Fruit fly (Drosophila melanogaster) whole organism, embryonic: Measurements from ENCODE around the gene CG32170.

ENCODE experiments used
- BEAF-32 ChIP-seq: fragments of 200-800 bp; sonication (Bioruptor generic); optimal IDR thresholded peaks from 3 replicates; lab custom pipeline; 2017; ENCODE audit warnings: missing biosample characterization, missing genetic modification characterization, mild to moderate bottlenecking, moderate library complexity, missing genetic modification reagents
- Bgb ChIP-seq: fragments of 200-800 bp; sonication (Bioruptor generic); IDR thresholded peaks from 2 replicates; pipeline ENCODE4 v1.3.6; 2022; ENCODE audit warnings: missing biosample characterization, missing genetic modification characterization; ENCODE audit not compliant: partially characterized antibody
- CG10147 ChIP-seq: fragments of 200-800 bp; sonication (Bioruptor generic); optimal IDR thresholded peaks from 2 replicates; lab custom pipeline; 2019; ENCODE audit warnings: missing biosample characterization, mild to moderate bottlenecking, missing genetic modification characterization, moderate library complexity
- CG11696 ChIP-seq: fragments of 200-800 bp; sonication (Bioruptor generic); IDR thresholded peaks from 2 replicates; pipeline ENCODE4 v1.3.6; 2022; ENCODE audit warnings: missing biosample characterization, missing genetic modification characterization
- CG12299 ChIP-seq: fragments of 200-800 bp; sonication (Bioruptor generic); optimal IDR thresholded peaks from 2 replicates; lab custom pipeline; 2018; ENCODE audit warnings: missing biosample characterization, mild to moderate bottlenecking, missing genetic modification characterization
- CG14710 ChIP-seq: fragments of 200-800 bp; sonication (Bioruptor generic); optimal IDR thresholded peaks from 3 replicates; lab custom pipeline; 2019; ENCODE audit warnings: missing biosample characterization, mild to moderate bottlenecking, missing genetic modification characterization, moderate library complexity
- CG14860 ChIP-seq: fragments of 200-800 bp; sonication (Bioruptor generic); IDR thresholded peaks from 3 replicates; pipeline ENCODE4 v1.3.6; 2022; ENCODE audit warnings: missing biosample characterization, missing genetic modification characterization; ENCODE audit not compliant: partially characterized antibody
- CG15479 ChIP-seq: fragments of 200-800 bp; sonication (Bioruptor generic); optimal IDR thresholded peaks from 3 replicates; lab custom pipeline; 2019; ENCODE audit warnings: missing biosample characterization, mild to moderate bottlenecking, missing genetic modification characterization, moderate library complexity
- CG15601 ChIP-seq: fragments of 200-800 bp; sonication (Bioruptor generic); optimal IDR thresholded peaks from 3 replicates; lab custom pipeline; 2019; ENCODE audit warnings: missing biosample characterization, mild to moderate bottlenecking, missing genetic modification characterization, moderate library complexity
- CG16779 ChIP-seq: fragments of 200-800 bp; sonication (Bioruptor generic); IDR thresholded peaks from 2 replicates; pipeline ENCODE4 v1.3.6; 2022; ENCODE audit warnings: missing biosample characterization, missing genetic modification characterization
- CG17186 ChIP-seq: fragments of 200-800 bp; sonication (Bioruptor generic); optimal IDR thresholded peaks from 3 replicates; lab custom pipeline; 2017; ENCODE audit warnings: missing biosample characterization, missing genetic modification reagents, missing genetic modification characterization
- CG17802 ChIP-seq: fragments of 200-800 bp; sonication (Bioruptor generic); optimal IDR thresholded peaks from 2 replicates; lab custom pipeline; 2018; ENCODE audit warnings: missing biosample characterization, mild to moderate bottlenecking, missing genetic modification characterization, moderate library complexity
- CG18476 ChIP-seq: fragments of 200-800 bp; sonication (Bioruptor generic); optimal IDR thresholded peaks from 2 replicates; lab custom pipeline; 2016; ENCODE audit warnings: missing biosample characterization, mild to moderate bottlenecking, missing genetic modification characterization
- CG2116 ChIP-seq: fragments of 200-800 bp; sonication (Bioruptor generic); optimal IDR thresholded peaks from 3 replicates; lab custom pipeline; 2018; ENCODE audit warnings: missing biosample characterization, mild to moderate bottlenecking, missing genetic modification characterization
- CG32532 ChIP-seq: fragments of 200-800 bp; sonication (Bioruptor generic); IDR thresholded peaks from 2 replicates; pipeline ENCODE4 v1.3.6; 2022; ENCODE audit warnings: missing biosample characterization, missing genetic modification characterization
- CG6765 ChIP-seq: fragments of 200-800 bp; sonication (Bioruptor generic); optimal IDR thresholded peaks from 3 replicates; lab custom pipeline; 2017; ENCODE audit warnings: missing biosample characterization, mild to moderate bottlenecking, missing genetic modification characterization
- CG8924 ChIP-seq: fragments of 200-800 bp; optimal IDR thresholded peaks from 3 replicates; lab custom pipeline; 2019; ENCODE audit warnings: missing biosample characterization, mild to moderate bottlenecking, missing genetic modification characterization, moderate library complexity
- CG9609 ChIP-seq: fragments of 200-800 bp; sonication (Bioruptor generic); optimal IDR thresholded peaks from 3 replicates; lab custom pipeline; 2016; ENCODE audit warnings: missing biosample characterization, missing genetic modification characterization
- CHES-1-like ChIP-seq: fragments of 200-800 bp; sonication (Bioruptor generic); optimal IDR thresholded peaks from 2 replicates; lab custom pipeline; 2016; ENCODE audit warnings: missing biosample characterization, missing genetic modification characterization
- Dp ChIP-seq: fragments of 200-800 bp; sonication (Bioruptor generic); optimal IDR thresholded peaks from 2 replicates; lab custom pipeline; 2018; ENCODE audit warnings: missing biosample characterization, mild to moderate bottlenecking, missing genetic modification characterization, moderate library complexity
- E2f2 ChIP-seq: fragments of 200-800 bp; sonication (Bioruptor generic); IDR thresholded peaks from 2 replicates; pipeline ENCODE4 v1.3.6; 2022; ENCODE audit warnings: missing biosample characterization, missing genetic modification characterization
- Fer1 ChIP-seq: fragments of 200-800 bp; sonication (Bioruptor generic); optimal IDR thresholded peaks from 2 replicates; lab custom pipeline; 2017; ENCODE audit warnings: missing biosample characterization, mild to moderate bottlenecking, missing genetic modification characterization
- HHEX ChIP-seq: fragments of 200-800 bp; sonication (Bioruptor generic); optimal IDR thresholded peaks from 3 replicates; lab custom pipeline; 2017; ENCODE audit warnings: missing biosample characterization, mild to moderate bottlenecking, missing genetic modification characterization, missing genetic modification reagents
- Oli ChIP-seq: fragments of 200-800 bp; sonication (Bioruptor generic); optimal IDR thresholded peaks from 2 replicates; lab custom pipeline; 2018; ENCODE audit warnings: missing biosample characterization, mild to moderate bottlenecking, missing genetic modification characterization, moderate library complexity
- Sin3A ChIP-seq: fragments of >200 bp; optimal IDR thresholded peaks from 2 replicates; lab custom pipeline; 2018
- amos ChIP-seq: fragments of 200-800 bp; sonication (Bioruptor generic); IDR thresholded peaks from 2 replicates; pipeline ENCODE4 v1.3.6; 2022; ENCODE audit warnings: missing biosample characterization, missing genetic modification characterization; ENCODE audit not compliant: partially characterized antibody
- cato ChIP-seq: fragments of 200-800 bp; sonication (Bioruptor generic); optimal IDR thresholded peaks from 2 replicates; lab custom pipeline; 2016; ENCODE audit warnings: missing biosample characterization, missing genetic modification characterization, borderline replicate concordance
- cg ChIP-seq: fragments of 200-800 bp; sonication (Bioruptor generic); optimal IDR thresholded peaks from 3 replicates; lab custom pipeline; 2019; ENCODE audit warnings: missing biosample characterization, mild to moderate bottlenecking, missing genetic modification characterization, moderate library complexity
- crp ChIP-seq, 2 experiments: fragments of 200-800 bp; sonication (Bioruptor generic); optimal IDR thresholded peaks; 2 replicates in 1 of 2; 3 replicates in 1 of 2; lab custom pipeline; 2017; ENCODE audit warnings: missing biosample characterization in 2 of 2, missing genetic modification characterization in 2 of 2, mild to moderate bottlenecking in 1 of 2, moderate library complexity in 1 of 2
- ems ChIP-seq: fragments of 200-800 bp; sonication (Bioruptor generic); optimal IDR thresholded peaks from 3 replicates; lab custom pipeline; 2016; ENCODE audit warnings: missing biosample characterization, missing genetic modification characterization
- esg ChIP-seq: fragments of 200-800 bp; sonication (Bioruptor generic); conservative IDR thresholded peaks from 2 replicates; pipeline ENCODE4 v1.3.6; 2022; ENCODE audit warnings: missing biosample characterization, missing genetic modification characterization
- gem ChIP-seq: fragments of 200-800 bp; sonication (Bioruptor generic); optimal IDR thresholded peaks from 2 replicates; lab custom pipeline; 2019; ENCODE audit warnings: missing biosample characterization, mild to moderate bottlenecking, missing genetic modification characterization, moderate library complexity
- gfzf ChIP-seq: fragments of 200-800 bp; sonication (Bioruptor generic); optimal IDR thresholded peaks from 2 replicates; lab custom pipeline; 2016; ENCODE audit warnings: missing biosample characterization, mild to moderate bottlenecking, missing genetic modification characterization, moderate library complexity
- inv ChIP-seq: fragments of 200-800 bp; sonication (Bioruptor generic); IDR thresholded peaks from 2 replicates; pipeline ENCODE4 v1.3.6; 2022; ENCODE audit warnings: missing biosample characterization, missing genetic modification characterization; ENCODE audit not compliant: partially characterized antibody
- jumu ChIP-seq: fragments of 200-800 bp; sonication (Bioruptor generic); optimal IDR thresholded peaks from 3 replicates; lab custom pipeline; 2016; ENCODE audit warnings: missing biosample characterization, missing genetic modification characterization
- kay ChIP-seq: fragments of 200-800 bp; sonication (Bioruptor generic); optimal IDR thresholded peaks from 2 replicates; lab custom pipeline; 2016; ENCODE audit warnings: missing biosample characterization, missing genetic modification characterization
- klu ChIP-seq: fragments of 200-800 bp; sonication (Bioruptor generic); IDR thresholded peaks from 2 replicates; pipeline ENCODE4 v1.3.6; 2022; ENCODE audit warnings: missing biosample characterization, missing genetic modification characterization
- mld ChIP-seq: fragments of 200-800 bp; sonication (Bioruptor generic); IDR thresholded peaks from 3 replicates; pipeline ENCODE4 v1.3.6; 2022; ENCODE audit warnings: missing biosample characterization, missing genetic modification characterization; ENCODE audit not compliant: partially characterized antibody
- nmo ChIP-seq: fragments of 200-800 bp; sonication (Bioruptor generic); optimal IDR thresholded peaks from 2 replicates; lab custom pipeline; 2018; ENCODE audit warnings: missing biosample characterization, mild to moderate bottlenecking, missing genetic modification characterization, moderate library complexity
- pho ChIP-seq: fragments of 200-800 bp; sonication (Bioruptor generic); optimal IDR thresholded peaks from 2 replicates; lab custom pipeline; 2016; ENCODE audit warnings: missing biosample characterization, missing genetic modification characterization
- pnt ChIP-seq: fragments of 200-800 bp; sonication (Bioruptor generic); optimal IDR thresholded peaks from 3 replicates; lab custom pipeline; 2016; ENCODE audit warnings: missing biosample characterization, missing genetic modification characterization
- ranshi ChIP-seq: fragments of 200-800 bp; sonication (Bioruptor generic); IDR thresholded peaks from 2 replicates; pipeline ENCODE4 v1.3.6; 2022; ENCODE audit warnings: missing biosample characterization, missing genetic modification characterization
- row ChIP-seq: fragments of 200-800 bp; sonication (Bioruptor generic); IDR thresholded peaks from 3 replicates; pipeline ENCODE4 v1.3.6; 2022; ENCODE audit warnings: missing biosample characterization, missing genetic modification characterization
- scrt ChIP-seq: fragments of 200-800 bp; sonication (Bioruptor generic); optimal IDR thresholded peaks from 2 replicates; lab custom pipeline; 2018; ENCODE audit warnings: missing biosample characterization, mild to moderate bottlenecking, missing genetic modification characterization, moderate library complexity
- slp2 ChIP-seq: fragments of 200-800 bp; sonication (Bioruptor generic); optimal IDR thresholded peaks from 2 replicates; lab custom pipeline; 2016; ENCODE audit warnings: missing biosample characterization, missing genetic modification characterization
- ssp ChIP-seq: fragments of 200-800 bp; sonication (Bioruptor generic); IDR thresholded peaks from 2 replicates; pipeline ENCODE4 v1.3.6; 2022; ENCODE audit warnings: missing biosample characterization, missing genetic modification characterization
- stc ChIP-seq: fragments of 200-800 bp; sonication (Bioruptor generic); IDR thresholded peaks from 2 replicates; pipeline ENCODE4 v1.3.6; 2022; ENCODE audit warnings: missing biosample characterization, missing genetic modification characterization
- stwl ChIP-seq: fragments of 200-800 bp; sonication (Bioruptor generic); optimal IDR thresholded peaks from 3 replicates; lab custom pipeline; 2018; ENCODE audit warnings: missing biosample characterization, mild to moderate bottlenecking, missing genetic modification characterization, moderate library complexity
- wdn ChIP-seq: fragments of 200-800 bp; sonication (Bioruptor generic); IDR thresholded peaks from 2 replicates; pipeline ENCODE4 v1.3.6; 2022; ENCODE audit warnings: missing biosample characterization, missing genetic modification characterization
- zf30C ChIP-seq: fragments of 200-800 bp; sonication (Bioruptor generic); optimal IDR thresholded peaks from 3 replicates; lab custom pipeline; 2018; ENCODE audit warnings: missing biosample characterization, mild to moderate bottlenecking, missing genetic modification characterization

Gene CG32170

dm6 chr3L:16842087-16842567, 35.0 kb upstream of the CG32170 start, which contains the start of gene TSG101 (continued):
- TF ChIP-seq gfzf (GFP tag; lab: Kevin White, UChicago) = peak; percentile 92
- peak; percentile 17 for TF ChIP-seq CG17802 (tag; lab: Kevin White, UChicago)
- no peak for TF ChIP-seq CG9609 (GFP tag; lab: Kevin White, UChicago)
- TF ChIP-seq crp (GFP tag; optimal IDR thresholded peaks at IDR 0.05; lab: Kevin White, UChicago) = no peak
- TF ChIP-seq nmo (GFP tag; lab: Kevin White, UChicago) = peak; percentile 47
- TF ChIP-seq cato (GFP tag; lab: Kevin White, UChicago) = no peak
- TF ChIP-seq CG18476 (GFP tag; lab: Kevin White, UChicago) = no peak
- peak; percentile 85 for TF ChIP-seq CG2116 (GFP tag; lab: Kevin White, UChicago)
- 0 out of 2 replicates have a peak, but pooled peaks have one; percentile 17 for TF ChIP-seq amos (GFP tag; lab: Robert Waterston, UW)
- TF ChIP-seq CG10147 (GFP tag; lab: Kevin White, UChicago) = no peak
- TF ChIP-seq CG14710 = peak; percentile 60
- TF ChIP-seq pho (GFP tag; lab: Kevin White, UChicago) = no peak
- 0 out of 3 replicates have a peak, but pooled peaks have one; percentile 21 for TF ChIP-seq CG14860 (GFP tag; lab: Robert Waterston, UW)
- TF ChIP-seq CG6765 (GFP tag; lab: Kevin White, UChicago) = no peak
- TF ChIP-seq mld = no peak
- no peak for TF ChIP-seq CG32532
- TF ChIP-seq ssp (GFP tag; lab: Robert Waterston, UW) = peak; percentile 96
- peak; percentile 29 for TF ChIP-seq gem (tag; lab: Kevin White, UChicago)
- no peak for TF ChIP-seq CG16779 (GFP tag; lab: Robert Waterston, UW)
- no peak for TF ChIP-seq pnt (GFP tag; lab: Kevin White, UChicago)
- TF ChIP-seq CG8924 (tag; lab: Kevin White, UChicago) = peak; percentile 4
- TF ChIP-seq stwl (tag; lab: Kevin White, UChicago) = peak; percentile 66
- no peak for TF ChIP-seq slp2
- no peak for TF ChIP-seq esg (GFP tag; lab: Robert Waterston, UW)
- TF ChIP-seq cg (GFP tag; lab: Kevin White, UChicago) = no peak
- no peak for TF ChIP-seq CG12299 (tag; lab: Kevin White, UChicago)
- TF ChIP-seq klu (GFP tag; lab: Robert Waterston, UW) = no peak
- peak; percentile 22; the same call in 1 of the 2 replicates for TF ChIP-seq E2f2 (GFP tag; lab: Robert Waterston, UW)
- TF ChIP-seq Fer1 = no peak
- no peak for TF ChIP-seq CG17186 (GFP tag; lab: Kevin White, UChicago)
- peak; percentile 50 for TF ChIP-seq Dp (GFP tag; lab: Kevin White, UChicago)
- peak; percentile 8 for TF ChIP-seq CHES-1-like
- peak; percentile 33; the same call in 1 of the 2 replicates for TF ChIP-seq inv (GFP tag; lab: Robert Waterston, UW)
- TF ChIP-seq CG11696 (GFP tag; lab: Robert Waterston, UW) = no peak
- TF ChIP-seq ranshi (GFP tag; lab: Robert Waterston, UW) = no peak
- TF ChIP-seq BEAF-32 (GFP tag; lab: Kevin White, UChicago) = peak; percentile 66
- TF ChIP-seq kay (GFP tag; lab: Kevin White, UChicago) = peak; percentile 58
- no peak for TF ChIP-seq zf30C (GFP tag; lab: Kevin White, UChicago)
- no peak for TF ChIP-seq wdn (GFP tag; lab: Robert Waterston, UW)
- peak; percentile 5 for TF ChIP-seq CG15601 (tag; lab: Kevin White, UChicago)
- TF ChIP-seq stc (GFP tag; lab: Robert Waterston, UW) = no peak
- no peak for TF ChIP-seq jumu (GFP tag; lab: Kevin White, UChicago)
- TF ChIP-seq Oli (tag; lab: Kevin White, UChicago) = no peak
- no peak for TF ChIP-seq scrt (GFP tag; lab: Kevin White, UChicago)
- peak; percentile 44 for TF ChIP-seq row (GFP tag; lab: Robert Waterston, UW)
- TF ChIP-seq ems = no peak
- peak; percentile 19 for TF ChIP-seq Sin3A (lab: Kevin White, UChicago)
- TF ChIP-seq Bgb = 0 out of 2 replicates have a peak, but pooled peaks have one; percentile 26
- TF ChIP-seq HHEX (GFP tag; lab: Kevin White, UChicago) = no peak
- TF ChIP-seq CG15479 (GFP tag; lab: Kevin White, UChicago) = no peak
